Worm (Caenorhabditis elegans): Measurements from ENCODE around the gene ram-5.

ce11 chrX:14581429-14581828 lies 31.5 kb downstream of the ram-5 start, which contains the start of gene sym-1:
- TF ChIP-seq dmd-4 (tag; optimal IDR thresholded peaks at IDR 0.05; ENCODE audit: borderline replicate concordance) (no peak), ama-1 (optimal IDR thresholded peaks at IDR 0.05) (no peak), ceh-22 (tag; optimal IDR thresholded peaks at IDR 0.05) (no peak), lim-6 (tag; optimal IDR thresholded peaks at IDR 0.05) (no peak), fkh-10 (GFP tag; optimal IDR thresholded peaks at IDR 0.05) (no peak), Y22D7AL.16 (tag; optimal IDR thresholded peaks at IDR 0.05) (no peak), pha-4 (tag; optimal IDR thresholded peaks at IDR 0.05) (no peak)
